Worm (Caenorhabditis elegans) whole organism, young adult: ENCODE measurements around the gene T02B11.8.
"Not testable (repeated sequence)": the region's sequence is repeated elsewhere in the genome, so short reads cannot be mapped to it uniquely, and the experiment has no call there.

ENCODE experiments used
- B0336.3 ChIP-seq: fragments of 200-800 bp; sonication (Bioruptor generic); IDR thresholded peaks from 2 replicates; pipeline ENCODE4 v1.3.6; 2022; ENCODE audit warnings: missing genetic modification characterization, missing compliant biosample characterization
- D2030.7 ChIP-seq: fragments of 200-800 bp; sonication (Bioruptor generic); IDR thresholded peaks from 2 replicates; pipeline ENCODE4 v1.3.6; 2022; ENCODE audit warnings: missing genetic modification reagents, missing genetic modification characterization, missing compliant biosample characterization
- F52B5.7 ChIP-seq: sonication (generic microtip); optimal IDR thresholded peaks from 2 replicates; lab custom pipeline; 2016; ENCODE audit warnings: mild to moderate bottlenecking, missing genetic modification characterization, missing compliant biosample characterization
- T07F8.4 ChIP-seq: sonication (generic microtip); optimal IDR thresholded peaks from 2 replicates; lab custom pipeline; 2016; ENCODE audit warnings: mild to moderate bottlenecking, missing genetic modification characterization, moderate library complexity, missing compliant biosample characterization
- bed-2 ChIP-seq: fragments of 200-800 bp; sonication (Bioruptor generic); IDR thresholded peaks from 2 replicates; pipeline ENCODE4 v1.3.6; 2022; ENCODE audit warnings: missing genetic modification reagents, missing genetic modification characterization, missing compliant biosample characterization
- egrh-3 ChIP-seq: fragments of 200-800 bp; sonication (Bioruptor generic); IDR thresholded peaks from 2 replicates; pipeline ENCODE4 v1.3.6; 2022; ENCODE audit warnings: missing genetic modification reagents, missing genetic modification characterization, missing compliant biosample characterization
- ets-4 ChIP-seq: fragments of 200-800 bp; sonication (Bioruptor generic); optimal IDR thresholded peaks from 2 replicates; lab custom pipeline; 2018; ENCODE audit warnings: mild to moderate bottlenecking, missing genetic modification characterization, missing compliant biosample characterization
- fkh-3 ChIP-seq: sonication (generic microtip); optimal IDR thresholded peaks from 2 replicates; lab custom pipeline; 2016; ENCODE audit warnings: mild to moderate bottlenecking, missing genetic modification characterization, missing compliant biosample characterization
- lin-40 ChIP-seq: sonication (generic microtip); optimal IDR thresholded peaks from 2 replicates; lab custom pipeline; 2016; ENCODE audit warnings: missing genetic modification characterization, mild to moderate bottlenecking, missing compliant biosample characterization, missing genotype, missing genetic modification reagents
- lsl-1 ChIP-seq: fragments of 200-800 bp; sonication (Bioruptor generic); optimal IDR thresholded peaks from 2 replicates; lab custom pipeline; 2018; ENCODE audit warnings: mild to moderate bottlenecking, missing genetic modification characterization, moderate library complexity, missing compliant biosample characterization
- madf-3 ChIP-seq: fragments of 200-800 bp; sonication (Bioruptor generic); IDR thresholded peaks from 2 replicates; pipeline ENCODE4 v1.3.6; 2022; ENCODE audit warnings: missing genetic modification reagents, missing genetic modification characterization, missing compliant biosample characterization
- mcd-1 ChIP-seq: fragments of 200-800 bp; sonication (Bioruptor generic); IDR thresholded peaks from 2 replicates; pipeline ENCODE4 v1.3.6; 2022; ENCODE audit warnings: missing genetic modification reagents, missing genetic modification characterization, missing compliant biosample characterization
- rcor-1 ChIP-seq: fragments of 200-800 bp; sonication (Bioruptor generic); IDR thresholded peaks from 2 replicates; pipeline ENCODE4 v1.3.6; 2022; ENCODE audit warnings: missing genetic modification reagents, missing genetic modification characterization, missing compliant biosample characterization
- sea-2 ChIP-seq: fragments of 200-800 bp; sonication (Bioruptor generic); IDR thresholded peaks from 2 replicates; pipeline ENCODE4 v1.3.6; 2022; ENCODE audit warnings: missing genetic modification characterization, missing compliant biosample characterization
- snpc-4 ChIP-seq, 5 experiments: fragments of 150-350 bp in 1 of 5; sonication (generic microtip) in 4 of 5; optimal IDR thresholded peaks; 2 replicates each; lab custom pipeline; 2014 to 2018; ENCODE audit warnings: missing genetic modification characterization in 5 of 5, missing biosample characterization in 3 of 5, antibody characterized with exemption in 2 of 5, mild to moderate bottlenecking in 2 of 5, missing compliant biosample characterization in 2 of 5, missing genotype in 2 of 5, moderate library complexity in 2 of 5, missing genetic modification reagents in 1 of 5
- zfh-2 ChIP-seq: fragments of 200-800 bp; sonication (Bioruptor generic); conservative IDR thresholded peaks from 2 replicates; pipeline ENCODE4 v1.3.6; 2022; ENCODE audit warnings: missing genetic modification reagents, missing genetic modification characterization, missing compliant biosample characterization
- zim-3 ChIP-seq: sonication (generic microtip); optimal IDR thresholded peaks from 2 replicates; lab custom pipeline; 2017; ENCODE audit warnings: mild to moderate bottlenecking, missing genetic modification characterization, moderate library complexity, missing compliant biosample characterization

T02B11.8 gene

DNA sequence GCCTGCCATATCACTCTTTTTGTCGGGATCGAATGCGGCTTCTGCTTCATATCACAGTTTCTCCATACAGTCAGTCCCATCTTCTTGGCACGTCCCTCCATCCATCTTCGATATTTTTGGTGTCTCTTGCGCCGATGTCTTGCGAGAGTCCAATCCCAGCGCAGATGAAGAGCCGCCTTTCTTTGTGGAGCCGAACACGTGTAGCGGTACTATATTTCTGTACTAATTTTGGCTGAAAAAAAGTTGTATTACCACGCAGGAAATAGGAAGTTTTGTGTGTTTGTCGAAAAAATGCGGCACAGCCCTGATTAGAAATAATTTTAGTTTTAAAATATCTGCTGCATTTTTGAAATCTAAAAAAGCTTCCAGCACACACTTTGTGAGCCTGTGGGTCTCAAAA, 35.3 kb downstream of the T02B11.8 start, which contains the start of gene K09C6.8:
Gene K09C6.8, minus strand, starts transcription at position 101 of the 400 bp plus-strand sequence.
- TF ChIP-seq lin-40 (tag; lab: Kevin White, UChicago); F52B5.7 (tag; lab: Kevin White, UChicago); snpc-4 (GFP tag; optimal IDR thresholded peaks at IDR 0.05; lab: Kevin White, UChicago); snpc-4 (tag; optimal IDR thresholded peaks at IDR 0.05; lab: Kevin White, UChicago): not testable (repeated sequence)

ce11 chrV:842611-843010, 35.9 kb downstream of the T02B11.8 start:
- peak; percentile 100 for TF ChIP-seq egrh-3 (GFP tag; lab: Robert Waterston, UW)
- peak; percentile 59; the same call in 1 of the 2 replicates for TF ChIP-seq mcd-1 (GFP tag; lab: Robert Waterston, UW)
- no peak for TF ChIP-seq sea-2 (GFP tag; lab: Robert Waterston, UW)
- TF ChIP-seq B0336.3 (GFP tag; lab: Robert Waterston, UW): no peak
- TF ChIP-seq D2030.7 (GFP tag; lab: Robert Waterston, UW): 0 out of 2 replicates have a peak, but pooled peaks have one; percentile 14
- TF ChIP-seq zim-3 (tag; lab: Kevin White, UChicago): no peak
- TF ChIP-seq zfh-2 (GFP tag; lab: Robert Waterston, UW): peak; percentile 89
- TF ChIP-seq, all 124 proteins: peak for 4

DNA sequence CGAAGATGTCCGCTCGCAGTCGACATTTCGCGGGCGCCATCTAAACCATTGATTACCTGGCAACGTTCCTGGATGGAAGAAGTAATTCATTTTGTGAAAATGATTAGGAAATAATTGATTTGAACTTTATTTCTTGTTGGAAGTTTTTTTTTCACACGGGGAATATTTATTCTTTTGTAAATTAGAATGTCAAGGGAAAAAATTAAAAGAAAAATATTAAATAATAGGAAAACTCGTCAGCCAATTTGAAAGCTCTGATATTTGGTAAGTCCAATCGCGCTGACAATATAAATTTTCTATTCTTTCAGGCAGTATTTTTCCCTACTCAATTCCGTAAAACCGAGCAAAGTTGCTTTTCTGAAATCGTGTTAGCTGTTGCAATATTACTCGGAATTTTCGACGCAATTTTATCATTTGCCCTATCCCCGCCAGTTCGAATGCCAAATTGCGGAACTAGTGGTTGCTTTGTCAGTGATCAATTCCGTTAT, 39.4 kb downstream of the T02B11.8 start, which contains the start of the genes K09C6.7 and K09C6.10:
Gene K09C6.7, minus strand, starts transcription at position 101 of the 488 bp plus-strand sequence.
Gene K09C6.10, plus strand, starts transcription at position 438 of the 488 bp plus-strand sequence.
- not testable (repeated sequence) for TF ChIP-seq madf-3 (GFP tag; lab: Robert Waterston, UW); rcor-1; lsl-1 (GFP tag; lab: Kevin White, UChicago)

ce11 chrV:833368-833767, 45.1 kb downstream of the T02B11.8 start, which contains the start of gene F41H8.1:
Gene F41H8.1 (plus strand): TSS chrV:833668.
- TF ChIP-seq fkh-3 (tag; lab: Kevin White, UChicago) (no peak), ets-4 (GFP tag; lab: Kevin White, UChicago) (no peak), bed-2 (GFP tag; lab: Robert Waterston, UW) (no peak), T07F8.4 (tag; lab: Kevin White, UChicago) (no peak)
